Worm (Caenorhabditis elegans) whole organism, L4 larva: ENCODE data around the gene str-41.

Experiments used
- D1046.2 ChIP-seq: fragments of 200-800 bp; sonication (Bioruptor generic); IDR thresholded peaks from 2 replicates; pipeline ENCODE4 v1.3.6; 2022; ENCODE audit warnings: missing genetic modification characterization, missing compliant biosample characterization
- R02D3.7 ChIP-seq: fragments of 150-350 bp; sonication (generic microtip); optimal IDR thresholded peaks from 3 replicates; lab custom pipeline; 2014; ENCODE audit warnings: missing biosample characterization, missing genetic modification characterization
- T20F7.1 ChIP-seq: fragments of 200-800 bp; sonication (Bioruptor generic); optimal IDR thresholded peaks from 2 replicates; lab custom pipeline; 2018; ENCODE audit warnings: mild to moderate bottlenecking, missing genetic modification characterization, missing compliant biosample characterization
- T26A8.4 ChIP-seq: fragments of 200-800 bp; sonication (Bioruptor generic); IDR thresholded peaks from 2 replicates; pipeline ENCODE4 v1.3.6; 2022; ENCODE audit warnings: missing genetic modification characterization, missing compliant biosample characterization
- Y105C5A.15 ChIP-seq: fragments of 200-800 bp; sonication (Bioruptor generic); IDR thresholded peaks from 2 replicates; pipeline ENCODE4 v1.3.6; 2022; ENCODE audit warnings: missing genetic modification characterization, missing compliant biosample characterization
- ZK337.2 ChIP-seq: fragments of 200-800 bp; sonication (Bioruptor generic); IDR thresholded peaks from 2 replicates; pipeline ENCODE4 v1.3.6; 2022; ENCODE audit warnings: missing genetic modification reagents, missing genetic modification characterization, missing compliant biosample characterization
- aha-1 ChIP-seq: fragments of 150-350 bp; peaks from one replicate; lab custom pipeline; 2014; ENCODE audit warnings: missing biosample characterization, missing genetic modification characterization
- ama-1 ChIP-seq: fragments of 150-350 bp; optimal IDR thresholded peaks from 2 replicates; lab custom pipeline; 2014; ENCODE audit warnings: inconsistent platforms, mixed read lengths
- ceh-32 ChIP-seq: sonication (generic microtip); optimal IDR thresholded peaks from 2 replicates; lab custom pipeline; 2016; ENCODE audit warnings: mild to moderate bottlenecking, missing genetic modification characterization, missing compliant biosample characterization; ENCODE audit not compliant: poor library complexity
- ceh-62 ChIP-seq: sonication (generic microtip); optimal IDR thresholded peaks from 2 replicates; lab custom pipeline; 2017; ENCODE audit warnings: missing biosample characterization, missing genetic modification characterization
- ces-1 ChIP-seq: fragments of 150-350 bp; sonication (generic microtip); optimal IDR thresholded peaks from 4 replicates; lab custom pipeline; 2014; ENCODE audit warnings: missing biosample characterization, missing genetic modification reagents, missing genetic modification characterization
- daf-16 ChIP-seq, 3 experiments: sonication (generic microtip); optimal IDR thresholded peaks; 2 replicates each; lab custom pipeline; 2016 to 2017; ENCODE audit warnings: missing genetic modification characterization in 3 of 3, missing genetic modification reagents in 3 of 3, mild to moderate bottlenecking in 2 of 3, missing compliant biosample characterization in 2 of 3, missing biosample characterization in 1 of 3, moderate library complexity in 1 of 3
- dmd-6 ChIP-seq: fragments of 200-800 bp; sonication (Bioruptor generic); IDR thresholded peaks from 2 replicates; pipeline ENCODE4 v1.3.6; 2022; ENCODE audit warnings: missing genetic modification reagents, missing genetic modification characterization, missing compliant biosample characterization
- dmd-8 ChIP-seq: fragments of 200-800 bp; sonication (Bioruptor generic); IDR thresholded peaks from 2 replicates; pipeline ENCODE4 v1.3.6; 2022; ENCODE audit warnings: missing genetic modification characterization, missing compliant biosample characterization
- dmd-9 ChIP-seq: fragments of 200-800 bp; sonication (Bioruptor generic); IDR thresholded peaks from 2 replicates; pipeline ENCODE4 v1.3.6; 2022; ENCODE audit warnings: missing genetic modification reagents, missing genetic modification characterization, missing compliant biosample characterization
- duxl-1 ChIP-seq: sonication (generic microtip); optimal IDR thresholded peaks from 2 replicates; lab custom pipeline; 2016; ENCODE audit warnings: mild to moderate bottlenecking, missing genetic modification characterization, moderate library complexity, missing compliant biosample characterization; ENCODE audit not compliant: poor library complexity
- gei-8 ChIP-seq: fragments of 200-800 bp; sonication (Bioruptor generic); optimal IDR thresholded peaks from 2 replicates; lab custom pipeline; 2018; ENCODE audit warnings: mild to moderate bottlenecking, missing genetic modification characterization, missing compliant biosample characterization
- hif-1 ChIP-seq, 2 experiments: sonication (generic microtip); optimal IDR thresholded peaks; 2 replicates each; lab custom pipeline; 2016 to 2017; ENCODE audit warnings: missing compliant biosample characterization in 2 of 2, missing genetic modification characterization in 2 of 2, missing genetic modification reagents in 2 of 2, missing genotype in 2 of 2, mild to moderate bottlenecking in 1 of 2
- hlh-30 ChIP-seq: sonication (generic microtip); optimal IDR thresholded peaks from 2 replicates; lab custom pipeline; 2017; ENCODE audit warnings: antibody characterized with exemption, mild to moderate bottlenecking, missing genetic modification characterization, missing compliant biosample characterization; ENCODE audit not compliant: insufficient read depth
- jun-1 ChIP-seq: fragments of 150-350 bp; optimal IDR thresholded peaks from 2 replicates; lab custom pipeline; 2014; ENCODE audit warnings: missing biosample characterization, missing genetic modification reagents, missing genetic modification characterization
- lin-29 ChIP-seq: fragments of 200-800 bp; sonication (Bioruptor generic); IDR thresholded peaks from 2 replicates; pipeline ENCODE4 v1.3.6; 2022; ENCODE audit warnings: missing genetic modification reagents, missing genetic modification characterization, missing compliant biosample characterization
- lsy-2 ChIP-seq, 2 experiments: fragments of 150-350 bp in 1 of 2; sonication (generic microtip) in 1 of 2; optimal IDR thresholded peaks; 2 replicates each; lab custom pipeline; 2014 to 2017; ENCODE audit warnings: missing biosample characterization in 2 of 2, missing genetic modification characterization in 2 of 2
- mdt-29 ChIP-seq: fragments of 200-800 bp; sonication (Bioruptor generic); IDR thresholded peaks from 2 replicates; pipeline ENCODE4 v1.3.6; 2022; ENCODE audit warnings: missing genetic modification reagents, missing genetic modification characterization, missing compliant biosample characterization
- mes-2 ChIP-seq: sonication (generic microtip); optimal IDR thresholded peaks from 2 replicates; lab custom pipeline; 2016; ENCODE audit warnings: missing genotype, mild to moderate bottlenecking, missing genetic modification characterization, missing compliant biosample characterization; ENCODE audit not compliant: poor library complexity, severe bottlenecking
- nhr-237 ChIP-seq: sonication (generic microtip); optimal IDR thresholded peaks from 2 replicates; lab custom pipeline; 2017; ENCODE audit warnings: missing biosample characterization, missing genetic modification characterization
- nhr-25 ChIP-seq: sonication (generic microtip); optimal IDR thresholded peaks from 2 replicates; lab custom pipeline; 2017; ENCODE audit warnings: missing genetic modification characterization, mild to moderate bottlenecking, missing compliant biosample characterization, antibody characterized with exemption, moderate library complexity, borderline replicate concordance; ENCODE audit not compliant: insufficient read depth
- nhr-48 ChIP-seq: sonication (generic microtip); optimal IDR thresholded peaks from 2 replicates; lab custom pipeline; 2016; ENCODE audit warnings: mild to moderate bottlenecking, missing genetic modification characterization, missing compliant biosample characterization
- set-16 ChIP-seq: fragments of 200-800 bp; sonication (Bioruptor generic); IDR thresholded peaks from 2 replicates; pipeline ENCODE4 v1.3.6; 2022; ENCODE audit warnings: missing genetic modification reagents, missing genetic modification characterization, missing compliant biosample characterization
- spr-1 ChIP-seq: sonication (generic microtip); optimal IDR thresholded peaks from 2 replicates; lab custom pipeline; 2016; ENCODE audit warnings: mild to moderate bottlenecking, missing genetic modification characterization, missing compliant biosample characterization
- tra-1 ChIP-seq: fragments of 200-800 bp; sonication (Bioruptor generic); IDR thresholded peaks from 2 replicates; pipeline ENCODE4 v1.3.6; 2022; ENCODE audit warnings: missing genetic modification reagents, missing genetic modification characterization, missing compliant biosample characterization
- unc-130 ChIP-seq: sonication (generic microtip); optimal IDR thresholded peaks from 2 replicates; lab custom pipeline; 2016; ENCODE audit warnings: missing genetic modification reagents, missing genetic modification characterization, missing compliant biosample characterization
- unc-39 ChIP-seq: sonication (generic microtip); optimal IDR thresholded peaks from 2 replicates; lab custom pipeline; 2017; ENCODE audit warnings: missing biosample characterization, missing genetic modification characterization
- unc-62 ChIP-seq, 3 experiments: fragments of 150-350 bp in 1 of 3; sonication (generic microtip); optimal IDR thresholded peaks in 2 of 3; peaks in 1 of 3; 1 replicate in 1 of 3; 2 replicates in 2 of 3; lab custom pipeline; 2014 to 2017; ENCODE audit warnings: missing biosample characterization in 3 of 3, missing genetic modification characterization in 3 of 3, missing genetic modification reagents in 3 of 3, missing genotype in 1 of 3
- zag-1 ChIP-seq: fragments of 150-350 bp; optimal IDR thresholded peaks from 2 replicates; lab custom pipeline; 2014; ENCODE audit warnings: missing biosample characterization, missing genetic modification characterization
- zfp-2 ChIP-seq: sonication (generic microtip); optimal IDR thresholded peaks from 2 replicates; lab custom pipeline; 2016; ENCODE audit warnings: mild to moderate bottlenecking, missing genetic modification characterization, missing compliant biosample characterization
- zip-11 ChIP-seq: fragments of 200-800 bp; sonication (Bioruptor generic); IDR thresholded peaks from 2 replicates; pipeline ENCODE4 v1.3.6; 2022; ENCODE audit warnings: missing genetic modification characterization, missing compliant biosample characterization
- ztf-7 ChIP-seq: fragments of 150-350 bp; optimal IDR thresholded peaks from 2 replicates; lab custom pipeline; 2014; ENCODE audit warnings: missing biosample characterization, missing genetic modification characterization

Gene str-41

ce11 chrV:7400095-7400494, 11.7 kb upstream of the str-41 start, which contains the start of gene cnc-9:
Gene cnc-9 (minus strand): TSS chrV:7400195.
- no peak for TF ChIP-seq ZK337.2 (GFP tag; lab: Robert Waterston, UW)
- TF ChIP-seq, all 104 proteins: peak for 0

DNA sequence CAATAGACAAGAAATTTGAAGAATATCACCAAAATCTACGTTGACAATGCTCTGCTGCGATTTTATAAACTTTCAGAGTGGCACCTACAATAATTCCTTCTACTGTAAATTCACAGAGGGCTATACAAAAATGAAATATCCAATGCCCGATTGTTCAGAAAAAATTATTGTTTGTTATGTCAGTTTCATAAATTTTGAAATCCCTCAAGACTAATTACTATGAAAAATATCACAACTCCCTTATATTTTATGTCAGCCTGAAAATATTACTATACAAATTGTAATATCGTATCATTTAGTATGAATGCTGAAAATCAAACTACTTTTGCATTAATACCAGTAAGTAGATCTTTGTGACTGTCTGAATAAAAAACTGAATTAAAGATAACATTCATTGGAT, 11.2 kb upstream of the str-41 start, which contains the start of gene srx-60:
Gene srx-60, plus strand, starts transcription at position 301 of the 400 bp plus-strand sequence.
- no peak for TF ChIP-seq duxl-1 (tag; lab: Kevin White, UChicago)
- TF ChIP-seq tra-1 (GFP tag; lab: Robert Waterston, UW) = no peak
- TF ChIP-seq gei-8 = no peak
- no peak for TF ChIP-seq T26A8.4 (GFP tag; lab: Robert Waterston, UW)
- no peak for TF ChIP-seq ceh-62 (tag; lab: Kevin White, UChicago)
- TF ChIP-seq jun-1 = no peak
- no peak for TF ChIP-seq unc-62 (GFP tag; optimal IDR thresholded peaks at IDR 0.05 in 1 of 2; lab: Kevin White, UChicago)
- no peak for TF ChIP-seq unc-62 (tag; optimal IDR thresholded peaks at IDR 0.05; lab: Kevin White, UChicago)
- no peak for TF ChIP-seq nhr-237 (tag; lab: Kevin White, UChicago)
- no peak for TF ChIP-seq zip-11 (GFP tag; lab: Robert Waterston, UW)
- no peak for TF ChIP-seq T20F7.1 (GFP tag; lab: Kevin White, UChicago)
- no peak for TF ChIP-seq lsy-2 (tag; optimal IDR thresholded peaks at IDR 0.05; lab: Kevin White, UChicago)
- no peak for TF ChIP-seq ceh-32 (tag; lab: Kevin White, UChicago)
- no peak for TF ChIP-seq ces-1 (GFP tag; lab: Kevin White, UChicago)
- no peak for TF ChIP-seq hif-1 (tag; optimal IDR thresholded peaks at IDR 0.05; lab: Kevin White, UChicago)
- no peak for TF ChIP-seq D1046.2 (GFP tag; lab: Robert Waterston, UW)
- TF ChIP-seq hlh-30 (tag; lab: Kevin White, UChicago) = no peak
- TF ChIP-seq zfp-2 (tag; lab: Kevin White, UChicago) = no peak
- TF ChIP-seq unc-130 (GFP tag; lab: Kevin White, UChicago) = no peak

ce11 chrV:7402355-7402754, 9.4 kb upstream of the str-41 start, which contains the start of gene srj-13:
Gene srj-13 (plus strand): TSS chrV:7402655.
- TF ChIP-seq mes-2 (no peak), set-16 (no peak), nhr-48 (tag; lab: Kevin White, UChicago) (no peak), nhr-25 (no peak), dmd-6 (GFP tag; lab: Robert Waterston, UW) (no peak), ztf-7 (tag; lab: Kevin White, UChicago) (no peak), zag-1 (no peak), aha-1 (tag; lab: Kevin White, UChicago) (peak; percentile 32), spr-1 (no peak)

ce11 chrV:7403501-7403900, 8.3 kb upstream of the str-41 start:
- peak in 1 of 2 experiments; percentile 92 for TF ChIP-seq unc-62 (GFP tag; optimal IDR thresholded peaks at IDR 0.05 in 1 of 2; lab: Kevin White, UChicago)
- TF ChIP-seq unc-62 (tag; optimal IDR thresholded peaks at IDR 0.05; lab: Kevin White, UChicago) = no peak
- TF ChIP-seq dmd-6 (GFP tag; lab: Robert Waterston, UW) = no peak
- TF ChIP-seq, all 104 proteins: peak for 1

ce11 chrV:7408520-7408919, 3.3 kb upstream of the str-41 start, which contains the start of gene srt-6:
Gene srt-6 (minus strand): TSS chrV:7408814.
- TF ChIP-seq dmd-8 (GFP tag; lab: Robert Waterston, UW) (no peak), zip-11 (GFP tag; lab: Robert Waterston, UW) (no peak), hif-1 (tag; optimal IDR thresholded peaks at IDR 0.05; lab: Kevin White, UChicago) (no peak), T26A8.4 (GFP tag; lab: Robert Waterston, UW) (no peak), daf-16 (GFP tag; optimal IDR thresholded peaks at IDR 0.05; lab: Kevin White, UChicago) (no peak), daf-16 (tag; optimal IDR thresholded peaks at IDR 0.05; lab: Kevin White, UChicago) (no peak), mdt-29 (GFP tag; lab: Robert Waterston, UW) (no peak), unc-39 (tag; lab: Kevin White, UChicago) (no peak), Y105C5A.15 (GFP tag; lab: Robert Waterston, UW) (no peak), ama-1 (lab: Kevin White, UChicago) (no peak), dmd-9 (no peak), unc-130 (GFP tag; lab: Kevin White, UChicago) (no peak), lin-29 (GFP tag; lab: Robert Waterston, UW) (no peak), R02D3.7 (tag; lab: Kevin White, UChicago) (no peak)
- TF ChIP-seq, all 104 proteins: peak for 0
